In genomic region chrV:13389454-13389853, ce11 we compare ENCODE assay signal across 1 worm cellular context.
TF ChIP-seq lines count a peak whose summit lies in the region.

No protein-coding gene starts in this region.

TF ChIP-seq in whole organism, L1 larva, 84 proteins besides CTCF, POLR2A, EP300 and RAD21 (continued from another document):
- TF ChIP-seq ama-1 (optimal IDR thresholded peaks at IDR 0.05; lab: Kevin White, UChicago) = no peak
- no peak for TF ChIP-seq lin-13 (GFP tag; optimal IDR thresholded peaks at IDR 0.05; lab: Kevin White, UChicago)
- no peak for TF ChIP-seq hlh-17 (GFP tag; optimal IDR thresholded peaks at IDR 0.05; lab: Kevin White, UChicago; ENCODE audit: borderline replicate concordance)
- no peak for TF ChIP-seq zip-4 (GFP tag; optimal IDR thresholded peaks at IDR 0.05; lab: Kevin White, UChicago)
- no peak for TF ChIP-seq mab-9 (GFP tag; IDR thresholded peaks at IDR 0.05; lab: Robert Waterston, UW)
- peak in 4 of 6 experiments; percentile 33 to 71 (median 52) for TF ChIP-seq elt-3 (tag; optimal IDR thresholded peaks at IDR 0.05; lab: Kevin White, UChicago)
- no peak for TF ChIP-seq tlp-1 (tag; optimal IDR thresholded peaks at IDR 0.05; lab: Kevin White, UChicago)
- TF ChIP-seq F16B12.6 (tag; optimal IDR thresholded peaks at IDR 0.05; lab: Kevin White, UChicago) = no peak
- no peak for TF ChIP-seq isw-1 (GFP tag; IDR thresholded peaks at IDR 0.05; lab: Robert Waterston, UW)
- no peak for TF ChIP-seq nhr-90 (tag; optimal IDR thresholded peaks at IDR 0.05; lab: Kevin White, UChicago; ENCODE audit: poor library complexity)
- no peak for TF ChIP-seq dsc-1 (tag; optimal IDR thresholded peaks at IDR 0.05; lab: Kevin White, UChicago)
- no peak for TF ChIP-seq lir-3 (tag; optimal IDR thresholded peaks at IDR 0.05; lab: Kevin White, UChicago; ENCODE audit: poor library complexity)
- peak in 1 of 2 experiments; percentile 7 for TF ChIP-seq lin-35 (GFP tag; optimal IDR thresholded peaks at IDR 0.05; lab: Kevin White, UChicago)
- TF ChIP-seq lin-15B (tag; optimal IDR thresholded peaks at IDR 0.05; lab: Kevin White, UChicago) = no peak
- TF ChIP-seq hpl-2 (GFP tag; optimal IDR thresholded peaks at IDR 0.05; lab: Kevin White, UChicago) = no peak
- TF ChIP-seq ets-5 (GFP tag; IDR thresholded peaks at IDR 0.05; lab: Robert Waterston, UW) = no peak
- TF ChIP-seq nhr-237 (tag; optimal IDR thresholded peaks at IDR 0.05; lab: Kevin White, UChicago) = no peak
- no peak for TF ChIP-seq ceh-63 (GFP tag; optimal IDR thresholded peaks at IDR 0.05; lab: Kevin White, UChicago)
- TF ChIP-seq aly-2 (tag; optimal IDR thresholded peaks at IDR 0.05; lab: Kevin White, UChicago) = no peak
- TF ChIP-seq ceh-88 (GFP tag; IDR thresholded peaks at IDR 0.05; lab: Robert Waterston, UW) = no peak
- TF ChIP-seq lin-14 (GFP tag; optimal IDR thresholded peaks at IDR 0.05; lab: Kevin White, UChicago) = peak; percentile 57
- TF ChIP-seq mdl-1 (tag; optimal IDR thresholded peaks at IDR 0.05; lab: Kevin White, UChicago) = no peak
- TF ChIP-seq sptf-1 (tag; optimal IDR thresholded peaks at IDR 0.05; lab: Kevin White, UChicago) = no peak
- no peak for TF ChIP-seq pax-3 (tag; optimal IDR thresholded peaks at IDR 0.05; lab: Kevin White, UChicago)
- no peak for TF ChIP-seq vab-15 (tag; optimal IDR thresholded peaks at IDR 0.05; lab: Kevin White, UChicago)
- TF ChIP-seq xbp-1 (tag; optimal IDR thresholded peaks at IDR 0.05; lab: Kevin White, UChicago) = no peak
- TF ChIP-seq fkh-4 (tag; optimal IDR thresholded peaks at IDR 0.05; lab: Kevin White, UChicago; ENCODE audit: borderline replicate concordance) = no peak
- no peak for TF ChIP-seq irx-1 (tag; optimal IDR thresholded peaks at IDR 0.05; lab: Kevin White, UChicago)
- TF ChIP-seq alr-1 (tag; optimal IDR thresholded peaks at IDR 0.05; lab: Kevin White, UChicago; ENCODE audit: borderline replicate concordance) = no peak
- TF ChIP-seq hlh-4 (tag; optimal IDR thresholded peaks at IDR 0.05; lab: Kevin White, UChicago) = no peak
- TF ChIP-seq swsn-7 (tag; optimal IDR thresholded peaks at IDR 0.05; lab: Kevin White, UChicago) = no peak
- TF ChIP-seq rnt-1 (tag; optimal IDR thresholded peaks at IDR 0.05; lab: Kevin White, UChicago) = peak; percentile 14
- 0 out of 2 replicates have a peak, but pooled peaks have one; percentile 15 for TF ChIP-seq nhr-19 (GFP tag; conservative IDR thresholded peaks at IDR 0.05; lab: Robert Waterston, UW)
- no peak for TF ChIP-seq sup-37 (GFP tag; optimal IDR thresholded peaks at IDR 0.05; lab: Kevin White, UChicago)
- no peak for TF ChIP-seq ceh-90 (tag; optimal IDR thresholded peaks at IDR 0.05; lab: Kevin White, UChicago)
- TF ChIP-seq fkh-10 (GFP tag; optimal IDR thresholded peaks at IDR 0.05; lab: Kevin White, UChicago) = no peak
- peak; percentile 34 for TF ChIP-seq snu-23 (GFP tag; optimal IDR thresholded peaks at IDR 0.05; lab: Kevin White, UChicago)
- no peak for TF ChIP-seq egl-27 (tag; optimal IDR thresholded peaks at IDR 0.05; lab: Kevin White, UChicago)
- peak; percentile 90 for TF ChIP-seq nhr-85 (tag; lab: Kevin White, UChicago)
- TF ChIP-seq ces-1 (GFP tag; optimal IDR thresholded peaks at IDR 0.05; lab: Kevin White, UChicago) = no peak
- TF ChIP-seq blmp-1 (tag; optimal IDR thresholded peaks at IDR 0.05; lab: Kevin White, UChicago) = peak; percentile 64
- no peak for TF ChIP-seq skn-1 (tag; optimal IDR thresholded peaks at IDR 0.05; lab: Kevin White, UChicago)
- TF ChIP-seq ceh-82 (tag; optimal IDR thresholded peaks at IDR 0.05; lab: Kevin White, UChicago) = no peak
- no peak for TF ChIP-seq mef-2 (tag; optimal IDR thresholded peaks at IDR 0.05; lab: Kevin White, UChicago)
- peak; percentile 8 for TF ChIP-seq mep-1 (tag; optimal IDR thresholded peaks at IDR 0.05; lab: Kevin White, UChicago)
- no peak for TF ChIP-seq jun-1 (tag; optimal IDR thresholded peaks at IDR 0.05; lab: Kevin White, UChicago)
- no peak for TF ChIP-seq aha-1 (tag; optimal IDR thresholded peaks at IDR 0.05; lab: Kevin White, UChicago)
- TF ChIP-seq tbx-2 (tag; optimal IDR thresholded peaks at IDR 0.05; lab: Kevin White, UChicago) = no peak
- TF ChIP-seq unc-130 (tag; optimal IDR thresholded peaks at IDR 0.05; lab: Kevin White, UChicago) = no peak
- TF ChIP-seq nhr-47 (tag; optimal IDR thresholded peaks at IDR 0.05; lab: Kevin White, UChicago) = no peak
- no peak for TF ChIP-seq nhr-77 (tag; optimal IDR thresholded peaks at IDR 0.05; lab: Kevin White, UChicago)
- no peak for TF ChIP-seq zag-1 (tag; optimal IDR thresholded peaks at IDR 0.05; lab: Kevin White, UChicago)
- peak in 1 of 2 experiments; percentile 46 for TF ChIP-seq lsy-2 (tag; optimal IDR thresholded peaks at IDR 0.05; lab: Kevin White, UChicago)
- no peak for TF ChIP-seq efl-1 (optimal IDR thresholded peaks at IDR 0.05; lab: Kevin White, UChicago)
- TF ChIP-seq efl-1 (GFP tag; optimal IDR thresholded peaks at IDR 0.05 in 1 of 2; lab: Kevin White, UChicago) = no peak
- no peak for TF ChIP-seq Y116A8C.19 (tag; optimal IDR thresholded peaks at IDR 0.05; lab: Kevin White, UChicago; ENCODE audit: borderline replicate concordance)
- no peak for TF ChIP-seq nhr-84 (tag; optimal IDR thresholded peaks at IDR 0.05; lab: Kevin White, UChicago)
- TF ChIP-seq fkh-8 (tag; optimal IDR thresholded peaks at IDR 0.05; lab: Kevin White, UChicago) = no peak
- no peak for TF ChIP-seq nhr-12 (tag; optimal IDR thresholded peaks at IDR 0.05; lab: Kevin White, UChicago)
- no peak for TF ChIP-seq unc-30 (tag; optimal IDR thresholded peaks at IDR 0.05; lab: Kevin White, UChicago)
- no peak for TF ChIP-seq unc-86 (tag; optimal IDR thresholded peaks at IDR 0.05; lab: Kevin White, UChicago)
- no peak for TF ChIP-seq ceh-8 (GFP tag; optimal IDR thresholded peaks at IDR 0.05; lab: Kevin White, UChicago)
- TF ChIP-seq lin-39 (tag; optimal IDR thresholded peaks at IDR 0.05; lab: Kevin White, UChicago) = no peak
- no peak for TF ChIP-seq elt-2 (tag; optimal IDR thresholded peaks at IDR 0.05; lab: Kevin White, UChicago)
- TF ChIP-seq efl-3 (GFP tag; optimal IDR thresholded peaks at IDR 0.05; lab: Kevin White, UChicago) = no peak
- TF ChIP-seq nhr-20 (tag; optimal IDR thresholded peaks at IDR 0.05; lab: Kevin White, UChicago) = peak; percentile 47
TF ChIP-seq in whole organism, L1 larva: peak in this region for 12.
